Worm (Caenorhabditis elegans) whole organism, young adult: ENCODE results near the gene Y58A7A.2.

Experiments used
- B0336.3 ChIP-seq: fragments of 200-800 bp; sonication (Bioruptor generic); IDR thresholded peaks from 2 replicates; pipeline ENCODE4 v1.3.6; 2022; ENCODE audit warnings: missing genetic modification characterization, missing compliant biosample characterization
- D2030.7 ChIP-seq: fragments of 200-800 bp; sonication (Bioruptor generic); IDR thresholded peaks from 2 replicates; pipeline ENCODE4 v1.3.6; 2022; ENCODE audit warnings: missing genetic modification reagents, missing genetic modification characterization, missing compliant biosample characterization
- F22D6.2 ChIP-seq: sonication (generic microtip); optimal IDR thresholded peaks from 2 replicates; lab custom pipeline; 2016; ENCODE audit warnings: mild to moderate bottlenecking, missing genetic modification characterization, missing compliant biosample characterization
- F55B11.4 ChIP-seq: sonication (generic microtip); optimal IDR thresholded peaks from 2 replicates; lab custom pipeline; 2016; ENCODE audit warnings: missing compliant biosample characterization, missing genetic modification characterization, borderline replicate concordance; ENCODE audit not compliant: insufficient read depth
- F57A8.1 ChIP-seq: fragments of 200-800 bp; sonication (Bioruptor generic); optimal IDR thresholded peaks from 2 replicates; lab custom pipeline; 2018; ENCODE audit warnings: mild to moderate bottlenecking, missing genetic modification characterization, moderate library complexity, missing compliant biosample characterization
- Y53F4B.3 ChIP-seq: fragments of 200-800 bp; sonication (Bioruptor generic); IDR thresholded peaks from 2 replicates; pipeline ENCODE4 v1.3.6; 2022; ENCODE audit warnings: missing genetic modification reagents, missing genetic modification characterization, missing compliant biosample characterization
- Y53G8AR.9 ChIP-seq: fragments of 200-800 bp; sonication (Bioruptor generic); conservative IDR thresholded peaks from 2 replicates; pipeline ENCODE4 v1.3.6; 2022; ENCODE audit warnings: missing genetic modification reagents, missing genetic modification characterization, missing compliant biosample characterization
- Y67H2A.10 ChIP-seq: fragments of 200-800 bp; sonication (Bioruptor generic); conservative IDR thresholded peaks from 2 replicates; pipeline ENCODE4 v1.3.6; 2022; ENCODE audit warnings: missing genetic modification reagents, missing genetic modification characterization, missing compliant biosample characterization
- Y79H2A.3 ChIP-seq: fragments of 200-800 bp; sonication (Bioruptor generic); conservative IDR thresholded peaks from 2 replicates; pipeline ENCODE4 v1.3.6; 2022; ENCODE audit warnings: missing genetic modification reagents, missing genetic modification characterization, missing compliant biosample characterization
- Y95B8A.8 ChIP-seq: fragments of 200-800 bp; sonication (Bioruptor generic); IDR thresholded peaks from 2 replicates; pipeline ENCODE4 v1.3.6; 2022; ENCODE audit warnings: missing genetic modification reagents, missing genetic modification characterization, missing compliant biosample characterization
- ZK185.1 ChIP-seq: sonication (generic microtip); optimal IDR thresholded peaks from 2 replicates; lab custom pipeline; 2016; ENCODE audit warnings: mild to moderate bottlenecking, missing genetic modification characterization, missing compliant biosample characterization; ENCODE audit not compliant: poor library complexity, severe bottlenecking
- ama-1 ChIP-seq, 3 experiments: fragments of 150-350 bp in 1 of 3; sonication (generic microtip) in 2 of 3; optimal IDR thresholded peaks; 2 replicates each; lab custom pipeline; 2014 to 2018; ENCODE audit warnings: missing biosample characterization in 2 of 3, missing genetic modification characterization in 2 of 3, missing genetic modification reagents in 2 of 3
- athp-1 ChIP-seq: sonication (generic microtip); optimal IDR thresholded peaks from 2 replicates; lab custom pipeline; 2017; ENCODE audit warnings: mild to moderate bottlenecking, missing genetic modification characterization, missing compliant biosample characterization
- attf-3 ChIP-seq: fragments of 200-800 bp; sonication (Bioruptor generic); conservative IDR thresholded peaks from 2 replicates; pipeline ENCODE4 v1.3.6; 2022; ENCODE audit warnings: missing genetic modification reagents, missing genetic modification characterization, missing compliant biosample characterization
- cebp-1 ChIP-seq, 2 experiments: fragments of 200-800 bp in 1 of 2; sonication (Bioruptor generic) in 1 of 2; sonication (generic microtip) in 1 of 2; IDR thresholded peaks in 1 of 2; optimal IDR thresholded peaks in 1 of 2; 2 replicates each; pipeline versions ENCODE4 v1.3.6 to Lab custom; 2017 to 2022; ENCODE audit warnings: missing compliant biosample characterization in 2 of 2, missing genetic modification characterization in 2 of 2, mild to moderate bottlenecking in 1 of 2, missing genetic modification reagents in 1 of 2, moderate library complexity in 1 of 2
- ceh-100 ChIP-seq: fragments of 200-800 bp; sonication (Bioruptor generic); IDR thresholded peaks from 2 replicates; pipeline ENCODE4 v1.3.6; 2022; ENCODE audit warnings: missing genetic modification reagents, missing genetic modification characterization, missing compliant biosample characterization
- ceh-27 ChIP-seq: fragments of 200-800 bp; sonication (Bioruptor generic); optimal IDR thresholded peaks from 2 replicates; lab custom pipeline; 2018; ENCODE audit warnings: mild to moderate bottlenecking, missing genetic modification characterization, moderate library complexity, missing compliant biosample characterization
- ceh-40 ChIP-seq: fragments of 200-800 bp; sonication (Bioruptor generic); IDR thresholded peaks from 2 replicates; pipeline ENCODE4 v1.3.6; 2022; ENCODE audit warnings: missing genetic modification characterization, missing compliant biosample characterization
- ceh-58 ChIP-seq: fragments of 200-800 bp; sonication (Bioruptor generic); IDR thresholded peaks from 2 replicates; pipeline ENCODE4 v1.3.6; 2022; ENCODE audit warnings: missing genetic modification characterization, missing compliant biosample characterization
- egl-18 ChIP-seq: fragments of 200-800 bp; sonication (Bioruptor generic); IDR thresholded peaks from 2 replicates; pipeline ENCODE4 v1.3.6; 2022; ENCODE audit warnings: missing genetic modification reagents, missing genetic modification characterization, missing compliant biosample characterization
- hlh-26 ChIP-seq: fragments of 200-800 bp; sonication (Bioruptor generic); conservative IDR thresholded peaks from 2 replicates; pipeline ENCODE4 v1.3.6; 2022; ENCODE audit warnings: missing genetic modification reagents, missing genetic modification characterization, missing compliant biosample characterization
- hmg-1.2 ChIP-seq: fragments of 200-800 bp; sonication (Bioruptor generic); IDR thresholded peaks from 2 replicates; pipeline ENCODE4 v1.3.6; 2022; ENCODE audit warnings: missing genetic modification reagents, missing genetic modification characterization, missing compliant biosample characterization
- hrde-1 ChIP-seq: sonication (generic microtip); optimal IDR thresholded peaks from 2 replicates; lab custom pipeline; 2016; ENCODE audit warnings: missing genetic modification characterization, mild to moderate bottlenecking, missing compliant biosample characterization, moderate library complexity, missing genotype, missing genetic modification reagents, borderline replicate concordance
- lin-26 ChIP-seq: fragments of 200-800 bp; sonication (Bioruptor generic); IDR thresholded peaks from 2 replicates; pipeline ENCODE4 v1.3.6; 2022; ENCODE audit warnings: missing genetic modification reagents, missing genetic modification characterization, missing compliant biosample characterization
- lir-1 ChIP-seq: fragments of 200-800 bp; sonication (Bioruptor generic); conservative IDR thresholded peaks from 2 replicates; pipeline ENCODE4 v1.3.6; 2022; ENCODE audit warnings: missing genetic modification reagents, missing genetic modification characterization, missing compliant biosample characterization
- lsy-27 ChIP-seq: sonication (generic microtip); optimal IDR thresholded peaks from 2 replicates; lab custom pipeline; 2017; ENCODE audit warnings: missing genetic modification characterization, mild to moderate bottlenecking, missing compliant biosample characterization, antibody characterized with exemption, missing genotype, borderline replicate concordance; ENCODE audit not compliant: insufficient read depth
- madf-6 ChIP-seq: fragments of 200-800 bp; sonication (Bioruptor generic); IDR thresholded peaks from 2 replicates; pipeline ENCODE4 v1.3.6; 2022; ENCODE audit warnings: missing genetic modification reagents, missing genetic modification characterization, missing compliant biosample characterization
- mcd-1 ChIP-seq: fragments of 200-800 bp; sonication (Bioruptor generic); IDR thresholded peaks from 2 replicates; pipeline ENCODE4 v1.3.6; 2022; ENCODE audit warnings: missing genetic modification reagents, missing genetic modification characterization, missing compliant biosample characterization
- mel-28 ChIP-seq: sonication (generic microtip); optimal IDR thresholded peaks from 2 replicates; lab custom pipeline; 2016; ENCODE audit warnings: borderline replicate concordance, mild to moderate bottlenecking, missing genetic modification characterization, missing compliant biosample characterization
- mes-4 ChIP-seq: sonication (generic microtip); optimal IDR thresholded peaks from 2 replicates; lab custom pipeline; 2016; ENCODE audit warnings: missing genotype, missing genetic modification characterization, missing compliant biosample characterization
- nfya-1 ChIP-seq: sonication (generic microtip); optimal IDR thresholded peaks from 2 replicates; lab custom pipeline; 2017; ENCODE audit warnings: antibody characterized with exemption, missing compliant biosample characterization, missing genetic modification characterization, borderline replicate concordance; ENCODE audit not compliant: insufficient read depth
- nhr-120 ChIP-seq: fragments of 200-800 bp; sonication (Bioruptor generic); IDR thresholded peaks from 2 replicates; pipeline ENCODE4 v1.3.6; 2022; ENCODE audit warnings: missing genetic modification characterization, missing compliant biosample characterization
- rcor-1 ChIP-seq: fragments of 200-800 bp; sonication (Bioruptor generic); IDR thresholded peaks from 2 replicates; pipeline ENCODE4 v1.3.6; 2022; ENCODE audit warnings: missing genetic modification reagents, missing genetic modification characterization, missing compliant biosample characterization
- repo-1 ChIP-seq: sonication (generic microtip); optimal IDR thresholded peaks from 2 replicates; lab custom pipeline; 2017; ENCODE audit warnings: mild to moderate bottlenecking, missing genetic modification characterization, missing compliant biosample characterization
- sdz-38 ChIP-seq: sonication (generic microtip); optimal IDR thresholded peaks from 2 replicates; lab custom pipeline; 2016; ENCODE audit warnings: missing genotype, missing genetic modification characterization, missing compliant biosample characterization
- snpc-4 ChIP-seq, 5 experiments: fragments of 150-350 bp in 1 of 5; sonication (generic microtip) in 4 of 5; optimal IDR thresholded peaks; 2 replicates each; lab custom pipeline; 2014 to 2018; ENCODE audit warnings: missing genetic modification characterization in 5 of 5, missing biosample characterization in 3 of 5, antibody characterized with exemption in 2 of 5, mild to moderate bottlenecking in 2 of 5, missing compliant biosample characterization in 2 of 5, missing genotype in 2 of 5, moderate library complexity in 2 of 5, missing genetic modification reagents in 1 of 5
- somi-1 ChIP-seq: fragments of 200-800 bp; sonication (Bioruptor generic); optimal IDR thresholded peaks from 2 replicates; lab custom pipeline; 2018; ENCODE audit warnings: mild to moderate bottlenecking, missing genetic modification characterization, missing compliant biosample characterization
- xnd-1 ChIP-seq: sonication (generic microtip); optimal IDR thresholded peaks from 2 replicates; lab custom pipeline; 2016; ENCODE audit warnings: missing genotype, missing genetic modification reagents, missing genetic modification characterization, missing compliant biosample characterization
- ztf-28 ChIP-seq: fragments of 200-800 bp; sonication (Bioruptor generic); IDR thresholded peaks from 2 replicates; pipeline ENCODE4 v1.3.6; 2022; ENCODE audit warnings: missing genetic modification reagents, missing genetic modification characterization, missing compliant biosample characterization
- ztf-6 ChIP-seq: fragments of 200-800 bp; sonication (Bioruptor generic); IDR thresholded peaks from 2 replicates; pipeline ENCODE4 v1.3.6; 2022; ENCODE audit warnings: missing genetic modification reagents, missing genetic modification characterization, missing compliant biosample characterization

The Y58A7A.2 gene

ce11 chrV:5064761-5065421 lies 7.1 kb downstream of the Y58A7A.2 start, which contains the start of gene mlk-1 (continued):
- TF ChIP-seq lsy-27 (tag; lab: Kevin White, UChicago) (no peak), nhr-120 (GFP tag; lab: Robert Waterston, UW) (no peak), ztf-6 (GFP tag; lab: Robert Waterston, UW) (no peak), ama-1 (optimal IDR thresholded peaks at IDR 0.05; lab: Kevin White, UChicago) (peak; percentile 52), ama-1 (GFP tag; optimal IDR thresholded peaks at IDR 0.05; lab: Kevin White, UChicago) (no peak), hmg-1.2 (GFP tag; lab: Robert Waterston, UW) (peak; percentile 59; the same call in 1 of the 2 replicates), ceh-58 (GFP tag; lab: Robert Waterston, UW) (no peak), repo-1 (no peak), ZK185.1 (peak; percentile 7), F55B11.4 (no peak), Y53F4B.3 (GFP tag; lab: Robert Waterston, UW) (no peak), B0336.3 (GFP tag; lab: Robert Waterston, UW) (peak; percentile 73; the same call in 1 of the 2 replicates), Y79H2A.3 (GFP tag; lab: Robert Waterston, UW) (no peak), hlh-26 (GFP tag; lab: Robert Waterston, UW) (no peak), lir-1 (GFP tag; lab: Robert Waterston, UW) (no peak), attf-3 (GFP tag; lab: Robert Waterston, UW) (no peak), mes-4 (tag; lab: Kevin White, UChicago) (no peak), nfya-1 (no peak)

DNA sequence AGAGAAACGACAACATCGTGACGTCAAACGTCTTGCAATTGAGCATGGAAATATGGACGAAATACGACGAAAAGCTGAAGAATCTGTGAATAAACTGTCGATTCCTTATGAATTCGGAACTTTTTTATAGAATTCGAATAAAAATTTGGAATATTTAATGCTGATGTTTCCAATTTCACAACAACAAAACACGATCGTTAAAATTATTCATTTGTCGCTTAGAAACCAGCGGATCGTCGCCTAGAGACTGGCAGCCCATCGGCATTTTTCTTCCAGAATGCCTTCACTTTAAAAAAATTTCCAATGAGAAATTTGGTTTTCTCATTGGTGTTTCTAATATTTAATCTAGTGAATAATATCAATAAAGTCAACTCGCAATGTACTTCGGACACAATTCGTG lies 18.6 kb downstream of the Y58A7A.2 start, which contains the start of gene cwp-4:
cwp-4 (plus strand) TSS at position 301 of the 400 bp plus-strand sequence.
- no peak for TF ChIP-seq D2030.7 (GFP tag; lab: Robert Waterston, UW)

ce11 chrV:5052233-5052632 lies 19.7 kb downstream of the Y58A7A.2 start, which contains the start of gene K11D12.12:
Gene K11D12.12 (plus strand): TSS chrV:5052261.
- TF ChIP-seq Y53G8AR.9 (GFP tag; lab: Robert Waterston, UW) (0 out of 2 replicates have a peak, but pooled peaks have one; percentile 34), mcd-1 (GFP tag; lab: Robert Waterston, UW) (no peak), Y95B8A.8 (GFP tag; lab: Robert Waterston, UW) (no peak), somi-1 (GFP tag; lab: Kevin White, UChicago) (no peak), madf-6 (GFP tag; lab: Robert Waterston, UW) (0 out of 2 replicates have a peak, but pooled peaks have one; percentile 23), xnd-1 (peak; percentile 4), F57A8.1 (no peak)
- TF ChIP-seq, all 124 proteins: peak for 3

DNA sequence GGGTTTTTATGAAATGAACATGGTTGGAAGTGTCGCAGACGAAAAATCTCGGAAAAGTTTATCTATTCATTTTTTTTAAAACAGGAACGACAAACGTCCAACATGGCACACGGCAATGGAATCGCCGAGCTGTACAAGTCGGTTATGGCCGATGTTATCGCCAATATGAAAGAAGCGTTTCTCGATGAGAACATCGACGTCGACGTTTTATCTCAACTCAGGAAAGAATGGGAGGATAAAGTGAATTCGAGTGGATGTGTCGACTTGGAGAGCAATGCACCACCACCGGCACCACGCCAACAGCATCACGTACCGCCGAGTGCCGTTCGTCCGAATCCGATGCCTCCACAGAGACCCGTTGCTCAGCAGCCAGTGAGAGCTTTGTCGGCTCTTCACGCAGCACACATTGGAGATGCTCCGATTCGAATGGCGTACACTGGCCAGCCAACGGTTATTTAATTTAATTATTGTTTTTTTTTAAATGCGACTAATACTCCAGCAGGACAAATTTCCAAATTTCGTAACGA lies 21.8 kb downstream of the Y58A7A.2 start:
- TF ChIP-seq hmg-1.2 (GFP tag; lab: Robert Waterston, UW) (0 out of 2 replicates have a peak, but pooled peaks have one; percentile 5), hrde-1 (tag; lab: Kevin White, UChicago) (no peak), mel-28 (tag; lab: Kevin White, UChicago) (no peak), ceh-40 (GFP tag; lab: Robert Waterston, UW) (no peak), sdz-38 (no peak), ztf-28 (GFP tag; lab: Robert Waterston, UW) (no peak), Y53G8AR.9 (GFP tag; lab: Robert Waterston, UW) (no peak), lin-26 (GFP tag; lab: Robert Waterston, UW) (no peak), cebp-1 (GFP tag; IDR thresholded peaks at IDR 0.05; lab: Robert Waterston, UW) (no peak), cebp-1 (tag; optimal IDR thresholded peaks at IDR 0.05; lab: Kevin White, UChicago) (no peak), athp-1 (tag; lab: Kevin White, UChicago) (no peak), rcor-1 (no peak), ceh-100 (no peak), F22D6.2 (tag; lab: Kevin White, UChicago) (no peak), mcd-1 (GFP tag; lab: Robert Waterston, UW) (0 out of 2 replicates have a peak, but pooled peaks have one; percentile 21), ceh-27 (GFP tag; lab: Kevin White, UChicago) (no peak), egl-18 (GFP tag; lab: Robert Waterston, UW) (no peak), Y67H2A.10 (GFP tag; lab: Robert Waterston, UW) (no peak), snpc-4 (GFP tag; optimal IDR thresholded peaks at IDR 0.05; lab: Kevin White, UChicago) (no peak), snpc-4 (tag; optimal IDR thresholded peaks at IDR 0.05; lab: Kevin White, UChicago) (no peak)
